Worm (Caenorhabditis elegans): ENCODE data around the gene R11D1.13.

DNA sequence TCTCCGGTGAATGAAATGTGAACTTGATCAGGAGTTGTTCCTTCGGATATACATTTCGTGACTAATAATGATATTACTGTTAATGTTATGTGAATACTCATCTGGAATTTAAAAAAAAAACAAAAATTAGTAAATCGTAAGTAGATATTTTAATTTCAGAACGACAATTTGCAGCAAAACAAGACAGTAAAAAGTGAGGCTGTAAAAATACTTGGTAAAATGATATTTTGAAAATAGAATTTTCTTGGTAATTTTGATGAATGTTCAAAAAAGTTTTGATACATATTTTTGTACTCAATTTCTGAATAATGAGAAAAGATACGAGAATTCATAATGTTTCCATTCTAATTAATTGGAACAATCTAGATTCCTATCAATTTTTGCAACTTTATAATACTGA lies 32.7 kb downstream of the R11D1.13 start, which contains the start of gene papl-1:
- TF ChIP-seq him-1 (tag; optimal IDR thresholded peaks at IDR 0.05) (no peak), W03F9.2 (tag; optimal IDR thresholded peaks at IDR 0.05) (no peak), dao-5 (tag; optimal IDR thresholded peaks at IDR 0.05) (no peak)
